Worm (Caenorhabditis elegans) whole organism, L1 larva: Measurements from ENCODE around the gene fbxb-117.

ENCODE experiments used
- C34B4.2 ChIP-seq: sonication (generic microtip); optimal IDR thresholded peaks from 2 replicates; lab custom pipeline; 2017; ENCODE audit warnings: mild to moderate bottlenecking, missing genetic modification characterization, missing compliant biosample characterization
- Y116A8C.19 ChIP-seq: sonication (generic microtip); optimal IDR thresholded peaks from 2 replicates; lab custom pipeline; 2016; ENCODE audit warnings: missing compliant biosample characterization, missing genetic modification characterization, borderline replicate concordance
- ceh-63 ChIP-seq: fragments of 200-800 bp; sonication (Bioruptor generic); optimal IDR thresholded peaks from 2 replicates; lab custom pipeline; 2018; ENCODE audit warnings: mild to moderate bottlenecking, missing genetic modification characterization, missing compliant biosample characterization
- ceh-8 ChIP-seq: fragments of 200-800 bp; sonication (Bioruptor generic); optimal IDR thresholded peaks from 2 replicates; lab custom pipeline; 2018; ENCODE audit warnings: mild to moderate bottlenecking, missing genetic modification characterization, moderate library complexity, missing compliant biosample characterization
- ceh-88 ChIP-seq: fragments of 200-800 bp; sonication (Bioruptor generic); IDR thresholded peaks from 2 replicates; pipeline ENCODE4 v1.3.6; 2022; ENCODE audit warnings: missing genetic modification characterization, missing compliant biosample characterization
- dpl-1 ChIP-seq, 3 experiments: fragments of 150-350 bp in 2 of 3; sonication (generic microtip) in 1 of 3; optimal IDR thresholded peaks; 2 replicates each; lab custom pipeline; 2014 to 2017; ENCODE audit warnings: missing biosample characterization in 3 of 3, missing genetic modification characterization in 3 of 3, missing genetic modification reagents in 3 of 3
- dsc-1 ChIP-seq: sonication (generic microtip); optimal IDR thresholded peaks from 2 replicates; lab custom pipeline; 2016; ENCODE audit warnings: mild to moderate bottlenecking, missing genetic modification characterization, missing compliant biosample characterization
- efl-1 ChIP-seq, 4 experiments: fragments of 150-350 bp; optimal IDR thresholded peaks in 3 of 4; peaks in 1 of 4; 1 replicate in 1 of 4; 2 replicates in 3 of 4; lab custom pipeline; 2014; ENCODE audit warnings: missing biosample characterization in 2 of 4, missing genetic modification characterization in 2 of 4, missing genetic modification reagents in 2 of 4
- elt-3 ChIP-seq, 6 experiments: fragments of 150-350 bp in 1 of 6; sonication (generic microtip); optimal IDR thresholded peaks; 2 replicates each; lab custom pipeline; 2017 to 2018; ENCODE audit warnings: missing biosample characterization in 6 of 6, missing genetic modification characterization in 6 of 6, inconsistent platforms in 1 of 6
- ets-5 ChIP-seq: fragments of 200-800 bp; sonication (Bioruptor generic); IDR thresholded peaks from 2 replicates; pipeline ENCODE4 v1.3.6; 2022; ENCODE audit warnings: missing genetic modification characterization, missing compliant biosample characterization
- fkh-10 ChIP-seq: sonication (generic microtip); optimal IDR thresholded peaks from 2 replicates; lab custom pipeline; 2017; ENCODE audit warnings: missing biosample characterization, missing genetic modification reagents, missing genetic modification characterization
- fkh-4 ChIP-seq: sonication (generic microtip); optimal IDR thresholded peaks from 2 replicates; lab custom pipeline; 2016; ENCODE audit warnings: missing compliant biosample characterization, missing genetic modification characterization, borderline replicate concordance
- grh-1 ChIP-seq: fragments of 200-800 bp; sonication (Bioruptor generic); IDR thresholded peaks from 2 replicates; pipeline ENCODE4 v1.3.6; 2022; ENCODE audit warnings: missing genetic modification reagents, missing genetic modification characterization, missing compliant biosample characterization
- hlh-17 ChIP-seq: fragments of 200-800 bp; sonication (Bioruptor generic); optimal IDR thresholded peaks from 2 replicates; lab custom pipeline; 2018; ENCODE audit warnings: missing genetic modification characterization, mild to moderate bottlenecking, missing compliant biosample characterization, moderate library complexity, borderline replicate concordance
- irx-1 ChIP-seq: sonication (generic microtip); optimal IDR thresholded peaks from 2 replicates; lab custom pipeline; 2016; ENCODE audit warnings: missing genetic modification characterization, missing compliant biosample characterization
- isw-1 ChIP-seq: fragments of 200-800 bp; sonication (Bioruptor generic); IDR thresholded peaks from 2 replicates; pipeline ENCODE4 v1.3.6; 2022; ENCODE audit warnings: missing genetic modification characterization, missing compliant biosample characterization
- lin-13 ChIP-seq: fragments of 150-350 bp; optimal IDR thresholded peaks from 2 replicates; lab custom pipeline; 2014; ENCODE audit warnings: missing biosample characterization, missing genetic modification reagents, missing genetic modification characterization
- lin-14 ChIP-seq: fragments of 200-800 bp; sonication (Bioruptor generic); optimal IDR thresholded peaks from 2 replicates; lab custom pipeline; 2018; ENCODE audit warnings: mild to moderate bottlenecking, missing genetic modification characterization, moderate library complexity, missing compliant biosample characterization
- lin-35 ChIP-seq, 2 experiments: fragments of 150-350 bp; optimal IDR thresholded peaks; 2 replicates each; lab custom pipeline; 2014; ENCODE audit warnings: missing biosample characterization in 2 of 2, missing genetic modification characterization in 2 of 2, missing genetic modification reagents in 2 of 2
- lir-3 ChIP-seq: sonication (generic microtip); optimal IDR thresholded peaks from 2 replicates; lab custom pipeline; 2016; ENCODE audit warnings: mild to moderate bottlenecking, missing genetic modification characterization, moderate library complexity, missing compliant biosample characterization; ENCODE audit not compliant: poor library complexity
- lsy-2 ChIP-seq, 2 experiments: fragments of 150-350 bp; optimal IDR thresholded peaks; 2 replicates each; lab custom pipeline; 2014; ENCODE audit warnings: missing biosample characterization in 2 of 2, missing genetic modification characterization in 2 of 2
- mab-9 ChIP-seq: fragments of 200-800 bp; sonication (Bioruptor generic); IDR thresholded peaks from 2 replicates; pipeline ENCODE4 v1.3.6; 2022; ENCODE audit warnings: missing genetic modification reagents, missing genetic modification characterization, missing compliant biosample characterization
- mdl-1 ChIP-seq, 2 experiments: fragments of 150-350 bp; optimal IDR thresholded peaks; 2 replicates each; lab custom pipeline; 2014 to 2017; ENCODE audit warnings: missing biosample characterization in 2 of 2, missing genetic modification characterization in 2 of 2, inconsistent platforms in 1 of 2
- mep-1 ChIP-seq: fragments of 150-350 bp; optimal IDR thresholded peaks from 2 replicates; lab custom pipeline; 2014; ENCODE audit warnings: missing biosample characterization, missing genetic modification characterization
- nhr-19 ChIP-seq: fragments of 200-800 bp; sonication (Bioruptor generic); conservative IDR thresholded peaks from 2 replicates; pipeline ENCODE4 v1.3.6; 2022; ENCODE audit warnings: missing genetic modification characterization, missing compliant biosample characterization
- nhr-237 ChIP-seq: fragments of 150-350 bp; optimal IDR thresholded peaks from 2 replicates; lab custom pipeline; 2014; ENCODE audit warnings: missing biosample characterization, missing genetic modification characterization
- nhr-28 ChIP-seq: fragments of 150-350 bp; optimal IDR thresholded peaks from 2 replicates; lab custom pipeline; 2014; ENCODE audit warnings: missing biosample characterization, missing genetic modification characterization
- nhr-47 ChIP-seq: sonication (generic microtip); optimal IDR thresholded peaks from 2 replicates; lab custom pipeline; 2016; ENCODE audit warnings: mild to moderate bottlenecking, missing genetic modification characterization, moderate library complexity, missing compliant biosample characterization
- nhr-76 ChIP-seq: sonication (generic microtip); optimal IDR thresholded peaks from 2 replicates; lab custom pipeline; 2017; ENCODE audit warnings: missing biosample characterization, missing genetic modification characterization
- skn-1 ChIP-seq: fragments of 150-350 bp; optimal IDR thresholded peaks from 2 replicates; lab custom pipeline; 2014; ENCODE audit warnings: missing biosample characterization, missing genetic modification characterization
- snu-23 ChIP-seq: sonication (generic microtip); optimal IDR thresholded peaks from 2 replicates; lab custom pipeline; 2016; ENCODE audit warnings: missing genetic modification characterization, missing compliant biosample characterization
- sox-4 ChIP-seq: sonication (generic microtip); optimal IDR thresholded peaks from 2 replicates; lab custom pipeline; 2016; ENCODE audit warnings: missing genetic modification characterization, missing compliant biosample characterization
- sup-37 ChIP-seq: fragments of 200-800 bp; sonication (Bioruptor generic); optimal IDR thresholded peaks from 2 replicates; lab custom pipeline; 2018; ENCODE audit warnings: mild to moderate bottlenecking, missing genetic modification characterization, missing compliant biosample characterization
- unc-130 ChIP-seq: fragments of 150-350 bp; optimal IDR thresholded peaks from 2 replicates; lab custom pipeline; 2017; ENCODE audit warnings: missing biosample characterization, missing genetic modification characterization, inconsistent platforms
- unc-62 ChIP-seq: fragments of 150-350 bp; optimal IDR thresholded peaks from 2 replicates; lab custom pipeline; 2014; ENCODE audit warnings: missing biosample characterization, missing genetic modification reagents, missing genetic modification characterization
- unc-98 ChIP-seq: fragments of 200-800 bp; sonication (Bioruptor generic); IDR thresholded peaks from 2 replicates; pipeline ENCODE4 v1.3.6; 2022; ENCODE audit warnings: missing genetic modification characterization, missing compliant biosample characterization
- vab-15 ChIP-seq: sonication (generic microtip); optimal IDR thresholded peaks from 2 replicates; lab custom pipeline; 2017; ENCODE audit warnings: missing genotype, mild to moderate bottlenecking, missing genetic modification characterization, missing compliant biosample characterization
- xbp-1 ChIP-seq: sonication (generic microtip); optimal IDR thresholded peaks from 2 replicates; lab custom pipeline; 2016; ENCODE audit warnings: missing genetic modification characterization, missing compliant biosample characterization
- ztf-11 ChIP-seq, 2 experiments: sonication (generic microtip); optimal IDR thresholded peaks; 2 replicates each; lab custom pipeline; 2016 to 2017; ENCODE audit warnings: missing genetic modification characterization in 2 of 2, missing biosample characterization in 1 of 2, missing compliant biosample characterization in 1 of 2

Gene fbxb-117

ce11 chrV:19301934-19302333 is 19.5 kb downstream of the fbxb-117 start, which contains the start of gene fbxb-62:
TSS of gene fbxb-62 (minus strand) at chrV:19302034.
- 0 out of 2 replicates have a peak, but pooled peaks have one; percentile 3 for TF ChIP-seq nhr-19
- no peak for TF ChIP-seq ets-5 (GFP tag; lab: Robert Waterston, UW)

- TF ChIP-seq ceh-88 (GFP tag; lab: Robert Waterston, UW) (no peak), ztf-11 (tag; optimal IDR thresholded peaks at IDR 0.05; lab: Kevin White, UChicago) (no peak), efl-1 (optimal IDR thresholded peaks at IDR 0.05; lab: Kevin White, UChicago) (no peak), efl-1 (GFP tag; optimal IDR thresholded peaks at IDR 0.05 in 1 of 2; lab: Kevin White, UChicago) (no peak), xbp-1 (tag; lab: Kevin White, UChicago) (no peak), mep-1 (no peak), fkh-4 (tag; lab: Kevin White, UChicago) (no peak), lsy-2 (tag; optimal IDR thresholded peaks at IDR 0.05; lab: Kevin White, UChicago) (no peak), nhr-28 (no peak), mdl-1 (tag; optimal IDR thresholded peaks at IDR 0.05; lab: Kevin White, UChicago) (no peak), skn-1 (tag; lab: Kevin White, UChicago) (no peak), fkh-10 (no peak), lin-13 (GFP tag; lab: Kevin White, UChicago) (no peak), unc-98 (GFP tag; lab: Robert Waterston, UW) (no peak), vab-15 (tag; lab: Kevin White, UChicago) (no peak), dsc-1 (tag; lab: Kevin White, UChicago) (no peak), lin-35 (GFP tag; optimal IDR thresholded peaks at IDR 0.05; lab: Kevin White, UChicago) (no peak)
Observed at ce11 chrV:19303589-19304174, 21.3 kb downstream of the fbxb-117 start, which contains the start of the genes fbxb-63 and fbxb-61. TSS of gene fbxb-63 (minus strand) at chrV:19303730. TSS of gene fbxb-61 (plus strand) at chrV:19304124.

ce11 chrV:19306906-19307305 is 24.5 kb downstream of the fbxb-117 start, which contains the start of gene F55C9.15:
TSS of gene F55C9.15 (minus strand) at chrV:19307006.
- no peak for TF ChIP-seq nhr-237 (tag; lab: Kevin White, UChicago)
- no peak for TF ChIP-seq lin-14 (GFP tag; lab: Kevin White, UChicago)
- no peak for TF ChIP-seq sup-37 (GFP tag; lab: Kevin White, UChicago)
- no peak for TF ChIP-seq lin-13 (GFP tag; lab: Kevin White, UChicago)
- TF ChIP-seq elt-3 (tag; optimal IDR thresholded peaks at IDR 0.05; lab: Kevin White, UChicago): no peak
- TF ChIP-seq unc-62: no peak
- no peak for TF ChIP-seq unc-130
- TF ChIP-seq mab-9 (GFP tag; lab: Robert Waterston, UW): no peak
- no peak for TF ChIP-seq ceh-63 (GFP tag; lab: Kevin White, UChicago)
- no peak for TF ChIP-seq skn-1 (tag; lab: Kevin White, UChicago)
- TF ChIP-seq, all 84 proteins: peak for 0

ce11 chrV:19308137-19308536 is 25.7 kb downstream of the fbxb-117 start:
- no peak for TF ChIP-seq dpl-1 (GFP tag; optimal IDR thresholded peaks at IDR 0.05; lab: Kevin White, UChicago)
- TF ChIP-seq C34B4.2 (tag; lab: Kevin White, UChicago): no peak
- no peak for TF ChIP-seq fkh-10

ce11 chrV:19309591-19309990 is 27.2 kb downstream of the fbxb-117 start, which contains the start of gene F55C9.11:
TSS of gene F55C9.11 (minus strand) at chrV:19309691.
- TF ChIP-seq hlh-17 (GFP tag; lab: Kevin White, UChicago): no peak
- TF ChIP-seq efl-1 (optimal IDR thresholded peaks at IDR 0.05; lab: Kevin White, UChicago): no peak
- TF ChIP-seq efl-1 (GFP tag; optimal IDR thresholded peaks at IDR 0.05 in 1 of 2; lab: Kevin White, UChicago): peak in 1 of 2 experiments; percentile 77

- TF ChIP-seq lir-3 (tag; lab: Kevin White, UChicago) (no peak), ceh-63 (GFP tag; lab: Kevin White, UChicago) (no peak), nhr-76 (no peak), unc-130 (no peak), irx-1 (tag; lab: Kevin White, UChicago) (no peak), isw-1 (no peak), ceh-8 (GFP tag; lab: Kevin White, UChicago) (no peak), snu-23 (no peak), Y116A8C.19 (tag; lab: Kevin White, UChicago) (no peak), grh-1 (GFP tag; lab: Robert Waterston, UW) (no peak), fkh-10 (no peak), xbp-1 (tag; lab: Kevin White, UChicago) (no peak), dsc-1 (tag; lab: Kevin White, UChicago) (no peak), lin-14 (GFP tag; lab: Kevin White, UChicago) (no peak), nhr-47 (tag; lab: Kevin White, UChicago) (no peak), sox-4 (tag; lab: Kevin White, UChicago) (no peak)
Observed at ce11 chrV:19311391-19311790, 29.0 kb downstream of the fbxb-117 start, which contains the start of gene C43D7.8. TSS of gene C43D7.8 (minus strand) at chrV:19311491.
